Fruit fly (Drosophila melanogaster): Measurements from ENCODE around the gene Ubr3.

dm6 chrX:7967052-7967847 is 31.6 kb downstream of the Ubr3 start:
- TF ChIP-seq CG14655 (GFP tag; optimal IDR thresholded peaks at IDR 0.05), result no peak
- no peak for TF ChIP-seq CG17806 (tag; optimal IDR thresholded peaks at IDR 0.05)

All from whole organism, pupa.